Worm (Caenorhabditis elegans) whole organism, young adult: ENCODE measurements around the gene str-86.
A peak's percentile ranks its signal among the peaks of the same experiment; 100 is the strongest.

Experiments
- D2030.7 ChIP-seq: fragments of 200-800 bp; sonication (Bioruptor generic); IDR thresholded peaks from 2 replicates; pipeline ENCODE4 v1.3.6; 2022; ENCODE audit warnings: missing genetic modification reagents, missing genetic modification characterization, missing compliant biosample characterization
- F23B12.7 ChIP-seq: sonication (generic microtip); optimal IDR thresholded peaks from 2 replicates; lab custom pipeline; 2017; ENCODE audit warnings: missing genetic modification characterization, mild to moderate bottlenecking, missing compliant biosample characterization, antibody characterized with exemption, moderate library complexity; ENCODE audit not compliant: insufficient read depth
- aptf-3 ChIP-seq: fragments of 200-800 bp; sonication (Bioruptor generic); IDR thresholded peaks from 2 replicates; pipeline ENCODE4 v1.3.6; 2022; ENCODE audit warnings: missing genetic modification characterization, missing compliant biosample characterization
- fkh-3 ChIP-seq: sonication (generic microtip); optimal IDR thresholded peaks from 2 replicates; lab custom pipeline; 2016; ENCODE audit warnings: mild to moderate bottlenecking, missing genetic modification characterization, missing compliant biosample characterization
- lag-1 ChIP-seq: fragments of 200-800 bp; sonication (Bioruptor generic); IDR thresholded peaks from 2 replicates; pipeline ENCODE4 v1.3.6; 2022; ENCODE audit warnings: missing genetic modification reagents, missing genetic modification characterization, missing compliant biosample characterization
- madf-3 ChIP-seq: fragments of 200-800 bp; sonication (Bioruptor generic); IDR thresholded peaks from 2 replicates; pipeline ENCODE4 v1.3.6; 2022; ENCODE audit warnings: missing genetic modification reagents, missing genetic modification characterization, missing compliant biosample characterization
- nhr-90 ChIP-seq: sonication (generic microtip); optimal IDR thresholded peaks from 2 replicates; lab custom pipeline; 2016; ENCODE audit warnings: missing genotype, mild to moderate bottlenecking, missing genetic modification characterization, missing compliant biosample characterization
- pha-4 ChIP-seq: fragments of 150-350 bp; sonication (generic microtip); optimal IDR thresholded peaks from 2 replicates; lab custom pipeline; 2014; ENCODE audit warnings: missing biosample characterization, missing genetic modification reagents, missing genetic modification characterization
- repo-1 ChIP-seq: sonication (generic microtip); optimal IDR thresholded peaks from 2 replicates; lab custom pipeline; 2017; ENCODE audit warnings: mild to moderate bottlenecking, missing genetic modification characterization, missing compliant biosample characterization

- no peak for TF ChIP-seq madf-3
- TF ChIP-seq fkh-3 (tag; lab: Kevin White, UChicago), result no peak
- peak; percentile 45 for TF ChIP-seq pha-4 (tag; lab: Kevin White, UChicago)
- TF ChIP-seq lag-1 (GFP tag; lab: Robert Waterston, UW), result no peak
- TF ChIP-seq nhr-90 (tag; lab: Kevin White, UChicago), result peak; percentile 74
- TF ChIP-seq F23B12.7 (tag; lab: Kevin White, UChicago), result no peak
- no peak for TF ChIP-seq D2030.7 (GFP tag; lab: Robert Waterston, UW)
- no peak for TF ChIP-seq aptf-3 (GFP tag; lab: Robert Waterston, UW)
- TF ChIP-seq repo-1, result peak; percentile 24
Observed at ce11 chrV:8936184-8936589, 47.3 kb downstream of the str-86 start, which contains the start of gene unc-23.
